Fruit fly (Drosophila melanogaster): ENCODE results near the gene CG15747.

The CG15747 gene

dm6 chrX:13302615-13303526 lies 35.2 kb upstream of the CG15747 start (continued):
- TF ChIP-seq Awh (GFP tag; IDR thresholded peaks at IDR 0.05) (peak; percentile 69), CG33557 (GFP tag; optimal IDR thresholded peaks at IDR 0.05) (no peak), abd-A (tag; optimal IDR thresholded peaks at IDR 0.05) (peak; percentile 63), CG31224 (GFP tag; IDR thresholded peaks at IDR 0.05) (no peak), Hr78 (GFP tag; optimal IDR thresholded peaks at IDR 0.05) (peak in 1 of 2 experiments; percentile 89), dmrt99B (tag; optimal IDR thresholded peaks at IDR 0.05) (no peak), sug (tag; optimal IDR thresholded peaks at IDR 0.05) (peak; percentile 84), Rx (GFP tag; IDR thresholded peaks at IDR 0.05) (no peak), CG10274 (GFP tag; optimal IDR thresholded peaks at IDR 0.05) (no peak), eve (GFP tag; optimal IDR thresholded peaks at IDR 0.05) (no peak), bcd (GFP tag; optimal IDR thresholded peaks at IDR 0.05) (no peak), CG1233 (GFP tag; optimal IDR thresholded peaks at IDR 0.05) (no peak), CG17385 (GFP tag; optimal IDR thresholded peaks at IDR 0.05) (no peak), CG3163 (GFP tag; optimal IDR thresholded peaks at IDR 0.05) (no peak), fd64A (GFP tag; optimal IDR thresholded peaks at IDR 0.05) (no peak), CG11723 (GFP tag; optimal IDR thresholded peaks at IDR 0.05) (no peak), CG31388 (GFP tag; optimal IDR thresholded peaks at IDR 0.05) (no peak), nerfin-2 (GFP tag; IDR thresholded peaks at IDR 0.05; ENCODE audit: partially characterized antibody) (no peak), pho (GFP tag; optimal IDR thresholded peaks at IDR 0.05) (no peak), CG9817 (tag; optimal IDR thresholded peaks at IDR 0.05) (no peak), ham (GFP tag; IDR thresholded peaks at IDR 0.05) (no peak), toy (GFP tag; IDR thresholded peaks at IDR 0.05) (no peak), ssp (GFP tag; IDR thresholded peaks at IDR 0.05) (no peak), cwo (GFP tag; optimal IDR thresholded peaks at IDR 0.05) (peak; percentile 89), CG32772 (GFP tag; IDR thresholded peaks at IDR 0.05) (no peak), sr (GFP tag; IDR thresholded peaks at IDR 0.05) (peak; percentile 74; the same call in 2 of the 3 replicates), H2.0 (GFP tag; IDR thresholded peaks at IDR 0.05) (no peak), tna (GFP tag; IDR thresholded peaks at IDR 0.05; ENCODE audit: partially characterized antibody) (no peak), CG7357 (GFP tag; IDR thresholded peaks at IDR 0.05) (no peak), kay (GFP tag; optimal IDR thresholded peaks at IDR 0.05) (peak; percentile 67), bbx (GFP tag; IDR thresholded peaks at IDR 0.05; ENCODE audit: partially characterized antibody) (0 out of 2 replicates have a peak, but pooled peaks have one; percentile 35), CG18599 (GFP tag; optimal IDR thresholded peaks at IDR 0.05) (no peak), Fer1 (GFP tag; optimal IDR thresholded peaks at IDR 0.05) (no peak), CG14441 (GFP tag; IDR thresholded peaks at IDR 0.05) (no peak), CG2712 (tag; optimal IDR thresholded peaks at IDR 0.05) (no peak), CG6689 (GFP tag; IDR thresholded peaks at IDR 0.05) (no peak), CG6791 (GFP tag; IDR thresholded peaks at IDR 0.05; ENCODE audit: partially characterized antibody) (no peak), gsb-n (tag; optimal IDR thresholded peaks at IDR 0.05) (no peak), kni (GFP tag; optimal IDR thresholded peaks at IDR 0.05) (peak; percentile 38), CG10431 (GFP tag; optimal IDR thresholded peaks at IDR 0.05) (no peak), ems (GFP tag; optimal IDR thresholded peaks at IDR 0.05) (no peak), kah (GFP tag; optimal IDR thresholded peaks at IDR 0.05) (no peak), Med (GFP tag) (peak; percentile 79), CG4707 (GFP tag; optimal IDR thresholded peaks at IDR 0.05) (peak; percentile 23), Usf (GFP tag; optimal IDR thresholded peaks at IDR 0.05) (no peak), Fer2 (tag; optimal IDR thresholded peaks at IDR 0.05) (no peak), Vsx1 (GFP tag; optimal IDR thresholded peaks at IDR 0.05) (no peak), CG15601 (tag; optimal IDR thresholded peaks at IDR 0.05) (no peak)
